Fruit fly (Drosophila melanogaster) whole organism, pupa: ENCODE results near the gene AkhR.

Source experiments
- CG10348 ChIP-seq: fragments of 200-800 bp; sonication (Bioruptor generic); IDR thresholded peaks from 2 replicates; pipeline ENCODE4 v1.3.6; 2022; ENCODE audit warnings: missing biosample characterization, missing genetic modification characterization
- CG14655 ChIP-seq: fragments of 200-800 bp; sonication (Bioruptor generic); optimal IDR thresholded peaks from 3 replicates; lab custom pipeline; 2017; ENCODE audit warnings: mild to moderate bottlenecking, missing biosample characterization, missing genetic modification reagents, missing genetic modification characterization
- CG15710 ChIP-seq: fragments of 200-800 bp; sonication (Bioruptor generic); optimal IDR thresholded peaks from 2 replicates; lab custom pipeline; 2018; ENCODE audit warnings: missing biosample characterization, mild to moderate bottlenecking, missing genetic modification characterization, moderate library complexity
- CG8301 ChIP-seq: fragments of 200-800 bp; sonication (Bioruptor generic); optimal IDR thresholded peaks from 2 replicates; lab custom pipeline; 2018; ENCODE audit warnings: missing biosample characterization, mild to moderate bottlenecking, missing genetic modification characterization
- D1 ChIP-seq: fragments of 200-800 bp; sonication (Bioruptor generic); optimal IDR thresholded peaks from 2 replicates; lab custom pipeline; 2018; ENCODE audit warnings: missing biosample characterization, mild to moderate bottlenecking, missing genetic modification characterization, moderate library complexity
- gl ChIP-seq: fragments of 200-800 bp; sonication (Bioruptor generic); optimal IDR thresholded peaks from 2 replicates; lab custom pipeline; 2018; ENCODE audit warnings: missing biosample characterization, mild to moderate bottlenecking, missing genetic modification characterization

dm6 chr2L:6683992-6684882 lies 31.7 kb downstream of the AkhR start, which contains the start of gene Nhe3:
- TF ChIP-seq CG14655 (GFP tag; lab: Kevin White, UChicago) (no peak), D1 (tag; lab: Kevin White, UChicago) (no peak), CG8301 (tag; lab: Kevin White, UChicago) (no peak), CG10348 (GFP tag; lab: Robert Waterston, UW) (no peak), gl (tag; lab: Kevin White, UChicago) (no peak), CG15710 (peak; percentile 65)
